Fruit fly (Drosophila melanogaster): ENCODE results near the gene Sfp24Bb.

The Sfp24Bb gene

DNA sequence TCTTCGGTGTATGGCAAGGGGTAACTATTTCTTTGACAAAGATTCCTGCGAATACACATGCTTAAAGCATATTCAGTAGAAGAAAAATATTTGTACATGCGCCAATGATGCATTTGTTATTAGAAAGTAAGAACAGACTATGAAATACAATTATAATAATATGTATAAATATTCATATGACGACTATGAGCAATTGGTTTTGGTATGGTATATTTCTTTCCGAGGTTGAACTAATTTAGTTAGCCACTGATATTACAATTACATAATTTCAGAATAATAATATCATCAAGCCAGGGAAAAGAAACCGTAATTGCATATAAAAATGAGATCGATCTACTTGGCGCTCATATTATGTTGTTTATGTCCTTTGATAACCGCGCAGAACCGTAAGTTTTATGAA, 32.0 kb upstream of the Sfp24Bb start, which contains the start of gene CG43145:
CG43145 (plus strand) TSS at position 301 of the 400 bp plus-strand sequence.
- no peak for TF ChIP-seq scrt (GFP tag; optimal IDR thresholded peaks at IDR 0.05)
- no peak for TF ChIP-seq crol (GFP tag; IDR thresholded peaks at IDR 0.05)
- TF ChIP-seq Ssrp (tag; optimal IDR thresholded peaks at IDR 0.05), result no peak
- no peak for TF ChIP-seq Sry-β (GFP tag; optimal IDR thresholded peaks at IDR 0.05)
- TF ChIP-seq dmrt99B (tag; optimal IDR thresholded peaks at IDR 0.05), result no peak
- TF ChIP-seq zfh2 (GFP tag; optimal IDR thresholded peaks at IDR 0.05), result no peak
- TF ChIP-seq vvl (GFP tag; IDR thresholded peaks at IDR 0.05), result no peak
- no peak for TF ChIP-seq ATbp (GFP tag; optimal IDR thresholded peaks at IDR 0.05)
- TF ChIP-seq CG16779 (GFP tag; IDR thresholded peaks at IDR 0.05), result no peak
- no peak for TF ChIP-seq CG6689 (GFP tag; IDR thresholded peaks at IDR 0.05)
- TF ChIP-seq Sry-δ (GFP tag; optimal IDR thresholded peaks at IDR 0.05), result no peak
- TF ChIP-seq trh (GFP tag; optimal IDR thresholded peaks at IDR 0.05), result no peak

DNA sequence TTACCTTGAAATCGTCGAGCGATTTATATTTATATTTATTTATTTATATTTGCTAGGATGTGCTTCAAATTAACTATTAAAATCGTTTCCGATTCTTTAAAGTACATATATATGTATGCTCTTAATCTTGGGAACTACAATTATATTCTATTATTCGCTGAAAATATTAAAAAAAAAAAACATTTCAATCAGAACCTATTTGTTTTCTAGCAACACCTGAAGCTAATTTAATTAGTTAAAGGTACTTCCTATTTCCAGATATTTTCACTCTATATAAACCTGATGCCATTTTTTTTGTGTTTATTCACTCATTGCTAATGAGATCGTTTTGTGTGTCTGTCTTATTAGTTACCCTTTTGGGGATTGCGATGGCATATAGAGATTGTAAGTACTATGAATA, 31.4 kb upstream of the Sfp24Bb start, which contains the start of gene CG42467:
CG42467 (plus strand) TSS at position 301 of the 400 bp plus-strand sequence.
- no peak for TF ChIP-seq ham (GFP tag; IDR thresholded peaks at IDR 0.05)
- TF ChIP-seq CG12769 (tag; optimal IDR thresholded peaks at IDR 0.05), result no peak
- TF ChIP-seq NC2α (GFP tag; optimal IDR thresholded peaks at IDR 0.05), result no peak
- no peak for TF ChIP-seq CG17829 (tag; optimal IDR thresholded peaks at IDR 0.05)
- no peak for TF ChIP-seq bab2 (GFP tag; optimal IDR thresholded peaks at IDR 0.05)
- TF ChIP-seq CG11723 (GFP tag; optimal IDR thresholded peaks at IDR 0.05), result no peak

DNA sequence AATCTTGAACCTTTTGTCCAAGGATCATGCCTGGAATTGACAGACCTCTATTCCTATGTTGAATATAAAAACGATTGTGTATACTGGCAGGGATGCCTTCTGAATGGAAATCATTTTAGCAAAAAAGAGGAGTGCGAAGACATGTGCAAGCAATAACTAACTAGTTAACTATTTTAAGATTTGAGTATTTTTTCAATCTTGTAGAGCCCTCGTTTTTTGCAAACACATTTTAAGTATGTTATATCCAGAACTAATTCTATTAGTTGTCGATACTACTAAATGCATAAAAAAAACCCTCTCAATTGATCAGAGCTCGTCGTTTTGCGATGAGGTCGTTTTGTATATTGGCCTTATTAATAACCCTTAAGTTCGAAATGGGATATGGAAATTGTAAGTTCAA, 30.8 kb upstream of the Sfp24Bb start, which contains the start of gene Sfp24C1:
Sfp24C1 (plus strand) TSS at position 301 of the 400 bp plus-strand sequence.
- no peak for TF ChIP-seq CG9817 (tag; optimal IDR thresholded peaks at IDR 0.05)
- TF ChIP-seq kah (GFP tag; optimal IDR thresholded peaks at IDR 0.05), result no peak
- no peak for TF ChIP-seq bsh (GFP tag; optimal IDR thresholded peaks at IDR 0.05)
- no peak for TF ChIP-seq CG11456 (GFP tag; IDR thresholded peaks at IDR 0.05)

- TF ChIP-seq sqz (GFP tag; optimal IDR thresholded peaks at IDR 0.05) (no peak), hkb (optimal IDR thresholded peaks at IDR 0.05) (no peak), hkb (GFP tag; IDR thresholded peaks at IDR 0.05) (no peak), z (GFP tag; IDR thresholded peaks at IDR 0.05) (no peak), Ravus (GFP tag; IDR thresholded peaks at IDR 0.05) (no peak), CG6683 (GFP tag; optimal IDR thresholded peaks at IDR 0.05) (no peak), jing (GFP tag; optimal IDR thresholded peaks at IDR 0.05) (no peak), CG14050 (GFP tag; IDR thresholded peaks at IDR 0.05) (no peak), CG30403 (GFP tag; optimal IDR thresholded peaks at IDR 0.05) (no peak), CG3726 (GFP tag; IDR thresholded peaks at IDR 0.05) (no peak), gt (GFP tag; IDR thresholded peaks at IDR 0.05) (no peak)
These were observed 30.3 kb upstream of the Sfp24Bb start, which contains the start of gene CG42465 for dm6 chr2L:3699895-3700294. Gene CG42465 (plus strand): TSS chr2L:3700195.

- TF ChIP-seq CG2129 (GFP tag; IDR thresholded peaks at IDR 0.05; ENCODE audit: partially characterized antibody) (no peak), CG6272 (GFP tag; IDR thresholded peaks at IDR 0.05) (no peak), ssp (GFP tag; IDR thresholded peaks at IDR 0.05) (no peak), Usf (GFP tag; optimal IDR thresholded peaks at IDR 0.05) (no peak), shn (GFP tag; optimal IDR thresholded peaks at IDR 0.05) (no peak), CG7839 (tag; optimal IDR thresholded peaks at IDR 0.05) (no peak), bsh (GFP tag; optimal IDR thresholded peaks at IDR 0.05) (no peak), CG15514 (GFP tag; optimal IDR thresholded peaks at IDR 0.05) (peak; percentile 56), Pdp1 (GFP tag; optimal IDR thresholded peaks at IDR 0.05) (peak in 1 of 2 experiments; percentile 42), CG13624 (GFP tag; optimal IDR thresholded peaks at IDR 0.05) (no peak), CG34376 (GFP tag; optimal IDR thresholded peaks at IDR 0.05) (peak; percentile 26), CG7271 (tag; optimal IDR thresholded peaks at IDR 0.05) (no peak)
These were observed 29.5 kb upstream of the Sfp24Bb start, which contains the start of the genes CG10031 and CG42464 for dm6 chr2L:3698992-3699514. Gene CG10031 (minus strand): TSS chr2L:3699092. Gene CG42464 (plus strand): TSS chr2L:3699464.

Measured in whole organism, embryonic.